Fruit fly (Drosophila melanogaster) whole organism, adult: ENCODE results near the gene HINT1.

Experiments
- CG11617 ChIP-seq: fragments of 200-800 bp; sonication (Bioruptor generic); optimal IDR thresholded peaks from 2 replicates; lab custom pipeline; 2017; ENCODE audit warnings: mild to moderate bottlenecking, missing biosample characterization, missing genetic modification reagents, missing genetic modification characterization
- CG12768 ChIP-seq: fragments of 200-800 bp; sonication (Bioruptor generic); optimal IDR thresholded peaks from 2 replicates; lab custom pipeline; 2017; ENCODE audit warnings: missing biosample characterization, missing genetic modification characterization, mild to moderate bottlenecking, moderate library complexity, missing genetic modification reagents
- CG14711 ChIP-seq: fragments of 200-800 bp; sonication (Bioruptor generic); optimal IDR thresholded peaks from 2 replicates; lab custom pipeline; 2018; ENCODE audit warnings: missing biosample characterization, mild to moderate bottlenecking, missing genetic modification characterization, moderate library complexity
- CG1620 ChIP-seq: fragments of 200-800 bp; sonication (Bioruptor generic); optimal IDR thresholded peaks from 2 replicates; lab custom pipeline; 2016; ENCODE audit warnings: missing biosample characterization, missing genetic modification characterization
- CG33017 ChIP-seq: fragments of 200-800 bp; sonication (Bioruptor generic); optimal IDR thresholded peaks from 2 replicates; lab custom pipeline; 2018; ENCODE audit warnings: missing biosample characterization, mild to moderate bottlenecking, missing genetic modification characterization, moderate library complexity
- CG5204 ChIP-seq: fragments of 200-800 bp; sonication (Bioruptor generic); optimal IDR thresholded peaks from 2 replicates; lab custom pipeline; 2016; ENCODE audit warnings: missing biosample characterization, missing genetic modification characterization
- CG7045 ChIP-seq: fragments of 200-800 bp; sonication (Bioruptor generic); optimal IDR thresholded peaks from 2 replicates; lab custom pipeline; 2017; ENCODE audit warnings: missing biosample characterization, mild to moderate bottlenecking, missing genetic modification characterization
- CG7101 ChIP-seq: fragments of 200-800 bp; sonication (Bioruptor generic); optimal IDR thresholded peaks from 2 replicates; lab custom pipeline; 2018; ENCODE audit warnings: missing biosample characterization, mild to moderate bottlenecking, missing genetic modification characterization, moderate library complexity
- Clk ChIP-seq: fragments of 200-800 bp; sonication (Bioruptor generic); optimal IDR thresholded peaks from 2 replicates; lab custom pipeline; 2017; ENCODE audit warnings: missing biosample characterization, missing genetic modification characterization
- Crg-1 ChIP-seq: fragments of 200-800 bp; sonication (Bioruptor generic); optimal IDR thresholded peaks from 2 replicates; lab custom pipeline; 2016; ENCODE audit warnings: missing biosample characterization, missing genetic modification characterization
- Hr96 ChIP-seq: fragments of 200-800 bp; sonication (Bioruptor generic); optimal IDR thresholded peaks from 2 replicates; lab custom pipeline; 2016; ENCODE audit warnings: missing biosample characterization, missing genetic modification characterization
- Mnt ChIP-seq: fragments of 200-800 bp; sonication (Bioruptor generic); optimal IDR thresholded peaks from 2 replicates; lab custom pipeline; 2016; ENCODE audit warnings: missing biosample characterization, mild to moderate bottlenecking, missing genetic modification characterization
- bab1 ChIP-seq: fragments of 200-800 bp; sonication (Bioruptor generic); optimal IDR thresholded peaks from 3 replicates; lab custom pipeline; 2019; ENCODE audit warnings: missing biosample characterization, mild to moderate bottlenecking, missing genetic modification characterization, moderate library complexity
- cic ChIP-seq: fragments of 200-800 bp; sonication (Bioruptor generic); optimal IDR thresholded peaks from 2 replicates; lab custom pipeline; 2017; ENCODE audit warnings: missing biosample characterization, mild to moderate bottlenecking, missing genetic modification characterization, moderate library complexity
- cnc ChIP-seq, 2 experiments: fragments of >200 bp; optimal IDR thresholded peaks; 2 replicates each; lab custom pipeline; 2017
- kay ChIP-seq: fragments of 200-800 bp; sonication (Bioruptor generic); peaks from one replicate; lab custom pipeline; 2016; ENCODE audit warnings: missing biosample characterization, missing genetic modification characterization, borderline replicate concordance
- ovo ChIP-seq: fragments of 200-800 bp; sonication (Bioruptor generic); optimal IDR thresholded peaks from 2 replicates; lab custom pipeline; 2016; ENCODE audit warnings: missing biosample characterization, missing genetic modification characterization
- pad ChIP-seq: fragments of 200-800 bp; sonication (Bioruptor generic); optimal IDR thresholded peaks from 3 replicates; lab custom pipeline; 2017; ENCODE audit warnings: missing biosample characterization, missing genetic modification characterization, mild to moderate bottlenecking, moderate library complexity, missing genetic modification reagents
- tj ChIP-seq: fragments of 200-800 bp; sonication (Bioruptor generic); optimal IDR thresholded peaks from 3 replicates; lab custom pipeline; 2017; ENCODE audit warnings: missing biosample characterization, mild to moderate bottlenecking, missing genetic modification characterization, moderate library complexity
- toe ChIP-seq: fragments of 200-800 bp; sonication (Bioruptor generic); optimal IDR thresholded peaks from 2 replicates; lab custom pipeline; 2016; ENCODE audit warnings: missing biosample characterization, missing genetic modification characterization

Gene HINT1

dm6 chr2L:2727364-2727763 is 42.6 kb upstream of the HINT1 start:
- TF ChIP-seq CG1620 (GFP tag; lab: Kevin White, UChicago) (no peak), Hr96 (no peak), CG12768 (GFP tag; lab: Kevin White, UChicago) (no peak), tj (no peak), kay (no peak), bab1 (no peak), Mnt (GFP tag; lab: Kevin White, UChicago) (no peak), cic (GFP tag; lab: Kevin White, UChicago) (no peak), CG5204 (GFP tag; lab: Kevin White, UChicago) (no peak), Crg-1 (GFP tag; lab: Kevin White, UChicago) (no peak), ovo (GFP tag; lab: Kevin White, UChicago) (no peak), CG11617 (no peak), CG14711 (tag; lab: Kevin White, UChicago) (no peak), pad (GFP tag; lab: Kevin White, UChicago) (no peak)

- TF ChIP-seq Clk (GFP tag; lab: Kevin White, UChicago): no peak
- no peak for TF ChIP-seq kay
Observed at dm6 chr2L:2727812-2728211, 42.1 kb upstream of the HINT1 start.

- peak; percentile 80 for TF ChIP-seq cic (GFP tag; lab: Kevin White, UChicago)
- TF ChIP-seq tj: peak; percentile 62
- peak; percentile 7 for TF ChIP-seq CG14711 (tag; lab: Kevin White, UChicago)
- no peak for TF ChIP-seq CG1620 (GFP tag; lab: Kevin White, UChicago)
- no peak for TF ChIP-seq Hr96
- TF ChIP-seq Mnt (GFP tag; lab: Kevin White, UChicago): no peak
- no peak for TF ChIP-seq CG7101 (tag; lab: Kevin White, UChicago)
- TF ChIP-seq CG7045: no peak
- peak; percentile 66 for TF ChIP-seq kay
Observed at dm6 chr2L:2728577-2728976, 41.4 kb upstream of the HINT1 start.

- TF ChIP-seq ovo (GFP tag; lab: Kevin White, UChicago) (no peak), CG5204 (GFP tag; lab: Kevin White, UChicago) (no peak), cnc (optimal IDR thresholded peaks at IDR 0.05; lab: Kevin White, UChicago) (no peak), CG12768 (GFP tag; lab: Kevin White, UChicago) (peak; percentile 59), Crg-1 (GFP tag; lab: Kevin White, UChicago) (peak; percentile 5), toe (GFP tag; lab: Kevin White, UChicago) (no peak), kay (peak; percentile 9), tj (peak; percentile 75), CG11617 (peak; percentile 14), Hr96 (peak; percentile 9), CG7101 (tag; lab: Kevin White, UChicago) (peak; percentile 42), CG7045 (peak; percentile 44), cic (GFP tag; lab: Kevin White, UChicago) (peak; percentile 50), CG14711 (tag; lab: Kevin White, UChicago) (peak; percentile 54), Mnt (GFP tag; lab: Kevin White, UChicago) (peak; percentile 63), pad (GFP tag; lab: Kevin White, UChicago) (peak; percentile 12), CG33017 (peak; percentile 72), bab1 (peak; percentile 26)
Observed at dm6 chr2L:2729882-2730281, 40.1 kb upstream of the HINT1 start.

- TF ChIP-seq CG5204 (GFP tag; lab: Kevin White, UChicago) (no peak), kay (peak; percentile 73)
Observed at dm6 chr2L:2730756-2731155, 39.2 kb upstream of the HINT1 start.

dm6 chr2L:2731370-2732138 is 38.4 kb upstream of the HINT1 start:
- no peak for TF ChIP-seq cic (GFP tag; lab: Kevin White, UChicago)
- no peak for TF ChIP-seq tj
- peak; percentile 47 for TF ChIP-seq toe (GFP tag; lab: Kevin White, UChicago)
- TF ChIP-seq Hr96: no peak
- TF ChIP-seq CG11617: peak; percentile 45
- no peak for TF ChIP-seq Mnt (GFP tag; lab: Kevin White, UChicago)
- TF ChIP-seq pad (GFP tag; lab: Kevin White, UChicago): no peak
- TF ChIP-seq cnc (optimal IDR thresholded peaks at IDR 0.05; lab: Kevin White, UChicago): no peak
- peak; percentile 43 for TF ChIP-seq CG5204 (GFP tag; lab: Kevin White, UChicago)
- TF ChIP-seq CG14711 (tag; lab: Kevin White, UChicago): peak; percentile 49
- peak; percentile 54 for TF ChIP-seq CG7101 (tag; lab: Kevin White, UChicago)
- TF ChIP-seq CG12768 (GFP tag; lab: Kevin White, UChicago): no peak
- TF ChIP-seq ovo (GFP tag; lab: Kevin White, UChicago): no peak
- peak; percentile 17 for TF ChIP-seq CG1620 (GFP tag; lab: Kevin White, UChicago)
- peak; percentile 59 for TF ChIP-seq kay
- TF ChIP-seq Clk (GFP tag; lab: Kevin White, UChicago): no peak
- TF ChIP-seq bab1: no peak
- TF ChIP-seq CG33017: peak; percentile 23
- TF ChIP-seq Crg-1 (GFP tag; lab: Kevin White, UChicago): no peak
- TF ChIP-seq CG7045: peak; percentile 43
